Worm (Caenorhabditis elegans) whole organism, early embryonic: Measurements from ENCODE around the gene ZC15.3.
"Not testable (repeated sequence)": the region's sequence is repeated elsewhere in the genome, so short reads cannot be mapped to it uniquely, and the experiment has no call there.

ENCODE experiments used
- B0310.2 ChIP-seq: sonication (generic microtip); optimal IDR thresholded peaks from 2 replicates; lab custom pipeline; 2016; ENCODE audit warnings: mild to moderate bottlenecking, missing genetic modification characterization, missing compliant biosample characterization
- F13C5.2 ChIP-seq: sonication (generic microtip); optimal IDR thresholded peaks from 2 replicates; lab custom pipeline; 2017; ENCODE audit warnings: mild to moderate bottlenecking, missing genetic modification characterization, inconsistent platforms, missing compliant biosample characterization
- aly-1 ChIP-seq: sonication (generic microtip); optimal IDR thresholded peaks from 2 replicates; lab custom pipeline; 2016; ENCODE audit warnings: missing genetic modification characterization, missing compliant biosample characterization
- ama-1 ChIP-seq: fragments of 150-350 bp; optimal IDR thresholded peaks from 2 replicates; lab custom pipeline; 2014
- ceh-13 ChIP-seq: fragments of 200-800 bp; sonication (Bioruptor generic); optimal IDR thresholded peaks from 2 replicates; lab custom pipeline; 2018; ENCODE audit warnings: mild to moderate bottlenecking, missing genetic modification characterization, missing compliant biosample characterization
- ceh-36 ChIP-seq: sonication (generic microtip); optimal IDR thresholded peaks from 2 replicates; lab custom pipeline; 2016; ENCODE audit warnings: missing genetic modification characterization, inconsistent platforms, missing compliant biosample characterization
- ets-7 ChIP-seq: sonication (generic microtip); optimal IDR thresholded peaks from 2 replicates; lab custom pipeline; 2016; ENCODE audit warnings: missing genotype, missing genetic modification characterization, missing compliant biosample characterization
- flt-1 ChIP-seq: fragments of 200-800 bp; sonication (Bioruptor generic); IDR thresholded peaks from 2 replicates; pipeline ENCODE4 v1.3.6; 2022; ENCODE audit warnings: missing genetic modification characterization, missing compliant biosample characterization
- hmbx-1 ChIP-seq: sonication (generic microtip); optimal IDR thresholded peaks from 2 replicates; lab custom pipeline; 2016; ENCODE audit warnings: mild to moderate bottlenecking, missing genetic modification characterization, missing compliant biosample characterization
- hmg-4 ChIP-seq: fragments of 200-800 bp; sonication (Bioruptor generic); optimal IDR thresholded peaks from 2 replicates; lab custom pipeline; 2018; ENCODE audit warnings: mild to moderate bottlenecking, missing genetic modification characterization, missing compliant biosample characterization
- hnd-1 ChIP-seq: sonication (generic microtip); optimal IDR thresholded peaks from 2 replicates; lab custom pipeline; 2016; ENCODE audit warnings: missing genetic modification characterization, missing compliant biosample characterization
- pes-1 ChIP-seq: fragments of 200-800 bp; sonication (Bioruptor generic); IDR thresholded peaks from 2 replicates; pipeline ENCODE4 v1.3.6; 2022; ENCODE audit warnings: missing genetic modification reagents, missing genetic modification characterization, missing compliant biosample characterization
- scrt-1 ChIP-seq: fragments of 200-800 bp; sonication (Bioruptor generic); IDR thresholded peaks from 2 replicates; pipeline ENCODE4 v1.3.6; 2022; ENCODE audit warnings: missing genetic modification characterization, missing compliant biosample characterization
- sea-1 ChIP-seq: fragments of 200-800 bp; sonication (Bioruptor generic); conservative IDR thresholded peaks from 2 replicates; pipeline ENCODE4 v1.3.6; 2022; ENCODE audit warnings: missing genetic modification characterization, missing compliant biosample characterization
- tbx-11 ChIP-seq: fragments of 200-800 bp; sonication (Bioruptor generic); IDR thresholded peaks from 2 replicates; pipeline ENCODE4 v1.3.6; 2022; ENCODE audit warnings: missing genetic modification characterization, missing compliant biosample characterization
- tbx-37 ChIP-seq: fragments of 200-800 bp; sonication (Bioruptor generic); conservative IDR thresholded peaks from 2 replicates; pipeline ENCODE4 v1.3.6; 2022; ENCODE audit warnings: missing genetic modification reagents, missing genetic modification characterization, missing compliant biosample characterization
- tra-4 ChIP-seq: sonication (generic microtip); optimal IDR thresholded peaks from 2 replicates; lab custom pipeline; 2017; ENCODE audit warnings: missing genetic modification characterization, missing compliant biosample characterization

Gene ZC15.3

DNA sequence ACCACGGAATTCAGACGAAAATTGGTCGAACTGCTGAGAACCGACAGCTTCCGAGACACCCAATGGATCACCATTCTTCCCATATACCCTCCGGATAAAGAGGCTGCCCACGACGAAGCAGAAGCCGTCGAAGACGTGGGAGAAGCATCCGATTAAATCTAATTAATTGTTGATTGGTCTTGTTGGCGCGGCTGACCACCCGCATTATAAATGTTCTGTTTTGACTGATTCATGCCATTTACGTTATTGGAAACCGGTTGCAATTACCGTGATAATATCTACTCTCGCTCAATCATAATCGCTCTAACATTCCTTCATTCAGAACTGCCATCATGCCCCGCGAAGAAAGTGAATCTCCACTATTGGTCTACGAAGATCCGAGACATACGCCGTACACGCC, at the start of gene ZC15.3:
ZC15.3 (plus strand) TSS at position 301 of the 400 bp plus-strand sequence.
- TF ChIP-seq tbx-37 (GFP tag; lab: Robert Waterston, UW); B0310.2 (tag; lab: Kevin White, UChicago); tra-4: not testable (repeated sequence)

DNA sequence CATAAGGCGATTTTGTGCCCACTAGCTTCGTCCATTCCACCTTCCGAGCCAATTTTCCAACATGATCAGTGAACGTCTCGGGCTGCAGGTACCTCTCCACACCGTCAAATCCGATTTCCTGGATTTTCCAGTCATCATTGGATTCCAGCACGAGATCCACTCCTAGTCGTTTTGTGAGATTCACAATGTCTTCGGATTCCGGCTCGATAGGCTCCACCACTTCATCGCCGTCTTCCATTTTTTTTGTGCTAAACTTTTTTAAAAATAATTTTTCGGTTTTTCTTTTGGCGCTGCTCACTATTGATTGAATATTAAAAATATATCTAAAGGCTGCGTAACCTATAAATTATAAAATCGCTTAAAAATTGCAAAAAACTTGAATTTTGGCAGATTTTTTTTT, 36.4 kb upstream of the ZC15.3 start, which contains the start of gene mdt-17:
mdt-17 (minus strand) TSS at position 256 of the 400 bp plus-strand sequence.
- TF ChIP-seq ceh-13 (no peak), pes-1 (GFP tag; lab: Robert Waterston, UW) (0 out of 2 replicates have a peak, but pooled peaks have one; percentile 34)

- TF ChIP-seq ama-1 (lab: Kevin White, UChicago), result no peak
- no peak for TF ChIP-seq tra-4
- no peak for TF ChIP-seq ceh-13
- TF ChIP-seq hmbx-1, result no peak
- TF ChIP-seq B0310.2 (tag; lab: Kevin White, UChicago), result no peak
- TF ChIP-seq hmg-4, result no peak
- no peak for TF ChIP-seq F13C5.2 (tag; lab: Kevin White, UChicago)
- TF ChIP-seq ets-7 (tag; lab: Kevin White, UChicago), result no peak
- no peak for TF ChIP-seq tbx-37 (GFP tag; lab: Robert Waterston, UW)
- no peak for TF ChIP-seq scrt-1
- TF ChIP-seq aly-1 (tag; lab: Kevin White, UChicago), result no peak
- no peak for TF ChIP-seq sea-1 (GFP tag; lab: Robert Waterston, UW)
- TF ChIP-seq flt-1 (GFP tag; lab: Robert Waterston, UW), result no peak
- TF ChIP-seq ceh-36, result no peak
- no peak for TF ChIP-seq hnd-1 (tag; lab: Kevin White, UChicago)
- no peak for TF ChIP-seq pes-1 (GFP tag; lab: Robert Waterston, UW)
- no peak for TF ChIP-seq tbx-11 (GFP tag; lab: Robert Waterston, UW)
Observed at ce11 chrV:20269661-20270137, 33.7 kb upstream of the ZC15.3 start, which contains the start of the genes prmt-1 and cdkr-3. TSS of gene prmt-1 (minus strand) at chrV:20269711. TSS of gene cdkr-3 (plus strand) at chrV:20270107.

DNA sequence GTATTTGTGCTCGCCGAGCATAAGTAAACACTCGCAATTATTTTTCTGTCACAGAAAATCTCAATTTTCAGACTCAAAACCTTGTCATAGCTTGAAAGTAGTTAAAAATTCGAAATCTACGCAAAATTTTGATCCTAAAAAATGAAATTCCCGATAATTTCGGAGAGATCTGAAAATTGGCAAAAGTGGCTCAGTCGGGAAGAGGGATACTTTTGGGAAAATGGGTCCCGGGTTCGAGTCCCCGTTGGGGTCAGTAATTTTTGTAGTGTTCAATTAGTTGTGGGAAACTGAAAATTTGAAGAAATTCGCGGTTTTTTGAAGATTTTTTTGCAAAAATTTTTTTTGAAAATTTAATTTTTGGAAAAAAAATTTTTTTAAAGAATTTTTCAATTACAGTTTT, 26.5 kb upstream of the ZC15.3 start:
- TF ChIP-seq pes-1 (GFP tag; lab: Robert Waterston, UW) (no peak), F13C5.2 (tag; lab: Kevin White, UChicago) (no peak), tbx-11 (GFP tag; lab: Robert Waterston, UW) (no peak), scrt-1 (no peak), hnd-1 (tag; lab: Kevin White, UChicago) (no peak), hmbx-1 (no peak), hmg-4 (no peak), ceh-36 (no peak), B0310.2 (tag; lab: Kevin White, UChicago) (no peak), aly-1 (tag; lab: Kevin White, UChicago) (no peak), tra-4 (no peak), sea-1 (GFP tag; lab: Robert Waterston, UW) (no peak), ceh-13 (no peak)

ce11 chrV:20279309-20279708, 24.1 kb upstream of the ZC15.3 start:
- no peak for TF ChIP-seq ceh-36
- no peak for TF ChIP-seq tbx-11 (GFP tag; lab: Robert Waterston, UW)
- TF ChIP-seq sea-1 (GFP tag; lab: Robert Waterston, UW), result no peak
- no peak for TF ChIP-seq F13C5.2 (tag; lab: Kevin White, UChicago)
- TF ChIP-seq ceh-13, result no peak
- no peak for TF ChIP-seq tra-4
- TF ChIP-seq hmg-4, result no peak
- TF ChIP-seq tbx-37 (GFP tag; lab: Robert Waterston, UW), result no peak
- no peak for TF ChIP-seq scrt-1

DNA sequence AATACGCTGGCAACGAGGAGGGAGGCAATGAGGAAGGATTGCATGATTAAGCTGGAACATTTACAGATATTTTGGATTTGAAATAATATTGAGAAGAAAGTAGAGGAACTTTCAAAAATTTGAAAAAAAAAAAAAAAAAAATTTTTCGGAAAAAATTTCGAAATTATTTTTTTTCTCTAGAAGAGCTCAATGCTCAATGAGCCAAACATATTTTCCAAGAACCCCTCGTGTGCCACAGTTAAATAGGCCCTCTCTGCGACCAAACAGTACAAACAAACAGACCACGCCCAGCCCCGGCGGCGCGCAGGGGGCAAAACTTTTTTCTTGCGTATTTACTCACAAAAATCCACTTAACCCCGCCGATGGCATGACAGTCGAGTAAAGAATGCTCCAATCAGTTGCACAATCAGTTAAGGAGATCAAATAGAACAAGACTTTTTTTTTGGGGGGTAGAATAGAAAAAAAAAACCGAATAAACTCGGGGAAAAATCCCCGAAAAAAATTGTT, 23.5 kb upstream of the ZC15.3 start, which contains the start of gene pqn-94:
pqn-94 (minus strand) TSS at position 51 of the 507 bp plus-strand sequence.
- no peak for TF ChIP-seq hmg-4
- TF ChIP-seq hnd-1 (tag; lab: Kevin White, UChicago), result no peak
- TF ChIP-seq sea-1 (GFP tag; lab: Robert Waterston, UW), result no peak
- no peak for TF ChIP-seq ceh-13
- no peak for TF ChIP-seq flt-1 (GFP tag; lab: Robert Waterston, UW)
- TF ChIP-seq ama-1 (lab: Kevin White, UChicago), result no peak

ce11 chrV:20282827-20283226, 20.6 kb upstream of the ZC15.3 start:
- TF ChIP-seq aly-1 (tag; lab: Kevin White, UChicago) (no peak), ceh-13 (no peak), tbx-11 (GFP tag; lab: Robert Waterston, UW) (no peak), hmg-4 (no peak), pes-1 (GFP tag; lab: Robert Waterston, UW) (no peak)

DNA sequence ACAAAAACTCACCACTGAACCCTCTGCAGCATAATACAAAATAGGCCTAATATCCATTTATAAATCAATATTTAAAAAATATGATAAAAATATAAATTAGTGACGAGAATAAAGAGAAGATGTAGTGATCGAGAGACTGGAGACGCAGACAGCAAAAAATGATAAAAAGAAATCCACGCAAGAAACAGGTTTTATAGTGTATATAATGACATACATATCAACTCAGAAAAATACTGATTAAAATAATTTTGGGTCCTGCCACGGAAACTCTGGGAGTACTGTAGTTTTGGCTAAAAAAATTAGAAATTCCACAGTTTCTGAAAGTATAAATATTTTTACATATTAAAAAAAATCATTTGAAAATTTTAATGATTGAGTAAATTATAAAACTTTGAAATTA, 14.1 kb upstream of the ZC15.3 start, which contains the start of gene mlt-4:
mlt-4 (minus strand) TSS at position 101 of the 400 bp plus-strand sequence.
- TF ChIP-seq sea-1 (GFP tag; lab: Robert Waterston, UW) (no peak), ceh-13 (no peak), hnd-1 (tag; lab: Kevin White, UChicago) (no peak), tra-4 (no peak), ets-7 (tag; lab: Kevin White, UChicago) (no peak), tbx-37 (GFP tag; lab: Robert Waterston, UW) (no peak), B0310.2 (tag; lab: Kevin White, UChicago) (no peak), pes-1 (GFP tag; lab: Robert Waterston, UW) (no peak)
